Worm (Caenorhabditis elegans) whole organism, mixed stage, embryonic: ENCODE measurements around the gene Y6E2A.7.
"Not testable (repeated sequence)": the region's sequence is repeated elsewhere in the genome, so short reads cannot be mapped to it uniquely, and the experiment has no call there.

Experiments used
- hlh-1 ChIP-seq: fragments of 150-350 bp; optimal IDR thresholded peaks from 2 replicates; lab custom pipeline; 2014; ENCODE audit warnings: missing biosample characterization, missing genetic modification reagents, missing genetic modification characterization
- lin-32 ChIP-seq: fragments of 200-800 bp; sonication (Bioruptor generic); optimal IDR thresholded peaks from 2 replicates; lab custom pipeline; 2018; ENCODE audit warnings: mild to moderate bottlenecking, missing genetic modification characterization, missing compliant biosample characterization
- mep-1 ChIP-seq: fragments of 150-350 bp; optimal IDR thresholded peaks from 2 replicates; lab custom pipeline; 2017; ENCODE audit warnings: missing biosample characterization, missing genetic modification reagents, missing genetic modification characterization, inconsistent platforms
- nhr-76 ChIP-seq: sonication (generic microtip); optimal IDR thresholded peaks from 2 replicates; lab custom pipeline; 2017; ENCODE audit warnings: missing biosample characterization, missing genetic modification characterization
- unc-62 ChIP-seq: fragments of 150-350 bp; optimal IDR thresholded peaks from 2 replicates; lab custom pipeline; 2014; ENCODE audit warnings: missing biosample characterization, missing genetic modification reagents, missing genetic modification characterization
- ztf-11 ChIP-seq: fragments of 150-350 bp; optimal IDR thresholded peaks from 2 replicates; lab custom pipeline; 2014; ENCODE audit warnings: missing biosample characterization, missing genetic modification characterization

DNA sequence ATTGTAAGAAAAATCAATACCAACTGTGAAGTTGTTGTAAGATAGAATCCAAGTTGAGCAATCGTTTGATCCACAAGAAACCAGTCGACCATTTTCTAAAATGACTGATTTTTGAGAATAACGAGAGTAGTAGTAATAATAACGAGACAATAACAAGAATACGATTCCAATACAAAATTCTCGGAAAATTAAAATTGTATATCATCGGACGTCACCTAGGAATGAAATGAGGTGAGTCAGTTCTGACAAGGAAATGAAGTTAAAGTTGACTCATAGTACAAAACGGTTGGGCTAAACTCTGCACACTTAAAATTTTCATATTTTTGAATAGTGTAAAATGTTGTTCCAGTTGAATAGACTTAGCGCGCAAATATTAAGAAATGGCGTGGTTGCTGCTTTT lies 24.7 kb downstream of the Y6E2A.7 start, which contains the start of gene str-19:
- TF ChIP-seq mep-1 (tag; lab: Kevin White, UChicago); unc-62 (GFP tag; lab: Kevin White, UChicago); lin-32 (GFP tag; lab: Kevin White, UChicago); ztf-11 (tag; lab: Kevin White, UChicago); nhr-76 (tag; lab: Kevin White, UChicago); hlh-1 (tag; lab: Kevin White, UChicago): not testable (repeated sequence)
